Worm (Caenorhabditis elegans): ENCODE results near the gene F54H12.4.

Gene F54H12.4

ce11 chrIII:7977224-7977623 lies 14.7 kb upstream of the F54H12.4 start:
- TF ChIP-seq ama-1 (optimal IDR thresholded peaks at IDR 0.05): peak; percentile 5
- TF ChIP-seq ama-1 (GFP tag; optimal IDR thresholded peaks at IDR 0.05): no peak
- TF ChIP-seq ceh-40 (GFP tag; IDR thresholded peaks at IDR 0.05): no peak
- no peak for TF ChIP-seq B0019.2 (GFP tag; conservative IDR thresholded peaks at IDR 0.05)
- peak; percentile 63 for TF ChIP-seq nfyb-1 (GFP tag; IDR thresholded peaks at IDR 0.05)
- TF ChIP-seq cebp-1 (GFP tag; IDR thresholded peaks at IDR 0.05): 0 out of 2 replicates have a peak, but pooled peaks have one; percentile 43
- peak; percentile 49 for TF ChIP-seq cebp-1 (tag; optimal IDR thresholded peaks at IDR 0.05)
- no peak for TF ChIP-seq aptf-2 (GFP tag; conservative IDR thresholded peaks at IDR 0.05)
- 0 out of 2 replicates have a peak, but pooled peaks have one; percentile 9 for TF ChIP-seq attf-6 (GFP tag; IDR thresholded peaks at IDR 0.05)
- peak; percentile 15 for TF ChIP-seq lin-54 (GFP tag; optimal IDR thresholded peaks at IDR 0.05)
- TF ChIP-seq madf-10 (tag; optimal IDR thresholded peaks at IDR 0.05): peak; percentile 7
- TF ChIP-seq attf-5 (GFP tag; optimal IDR thresholded peaks at IDR 0.05): no peak
- TF ChIP-seq lin-26 (GFP tag; IDR thresholded peaks at IDR 0.05): 0 out of 2 replicates have a peak, but pooled peaks have one; percentile 36
- TF ChIP-seq dox-1 (GFP tag; IDR thresholded peaks at IDR 0.05): no peak
- TF ChIP-seq chd-7 (tag; optimal IDR thresholded peaks at IDR 0.05): peak; percentile 61
- no peak for TF ChIP-seq gei-17 (GFP tag; optimal IDR thresholded peaks at IDR 0.05)
- no peak for TF ChIP-seq C06A6.2 (GFP tag; conservative IDR thresholded peaks at IDR 0.05)
- TF ChIP-seq B0035.1 (tag; optimal IDR thresholded peaks at IDR 0.05): peak; percentile 27
- peak; percentile 10 for TF ChIP-seq snpc-3.4 (tag; optimal IDR thresholded peaks at IDR 0.05)
- TF ChIP-seq athp-1 (tag; optimal IDR thresholded peaks at IDR 0.05): no peak
- no peak for TF ChIP-seq nhr-179 (tag; optimal IDR thresholded peaks at IDR 0.05)
- peak; percentile 27 for TF ChIP-seq tlf-1 (GFP tag; optimal IDR thresholded peaks at IDR 0.05)
- TF ChIP-seq die-1 (tag; optimal IDR thresholded peaks at IDR 0.05): peak; percentile 6
- TF ChIP-seq mel-28 (tag; optimal IDR thresholded peaks at IDR 0.05; ENCODE audit: borderline replicate concordance): no peak
- TF ChIP-seq Y95B8A.8 (GFP tag; IDR thresholded peaks at IDR 0.05): peak; percentile 63; the same call in 1 of the 2 replicates
- no peak for TF ChIP-seq unc-62 (GFP tag; optimal IDR thresholded peaks at IDR 0.05)
- TF ChIP-seq sea-2 (GFP tag; IDR thresholded peaks at IDR 0.05): no peak
- TF ChIP-seq attf-3 (GFP tag; conservative IDR thresholded peaks at IDR 0.05): no peak
- TF ChIP-seq snpc-1.3 (tag; optimal IDR thresholded peaks at IDR 0.05; ENCODE audit: insufficient read depth): no peak
- TF ChIP-seq repo-1 (tag; optimal IDR thresholded peaks at IDR 0.05): peak; percentile 87
- TF ChIP-seq unc-130 (GFP tag; optimal IDR thresholded peaks at IDR 0.05): peak; percentile 6
- TF ChIP-seq madf-8 (GFP tag; conservative IDR thresholded peaks at IDR 0.05): no peak
- no peak for TF ChIP-seq lin-40 (tag; optimal IDR thresholded peaks at IDR 0.05)
- no peak; the same call in 1 of the 2 replicates for TF ChIP-seq pbrm-1 (GFP tag; IDR thresholded peaks at IDR 0.05)
- no peak for TF ChIP-seq him-1 (tag; optimal IDR thresholded peaks at IDR 0.05)
- no peak for TF ChIP-seq somi-1 (GFP tag; optimal IDR thresholded peaks at IDR 0.05)
- TF ChIP-seq C17E4.6 (GFP tag; IDR thresholded peaks at IDR 0.05): 0 out of 2 replicates have a peak, but pooled peaks have one; percentile 32
- no peak for TF ChIP-seq lir-1 (GFP tag; conservative IDR thresholded peaks at IDR 0.05)
- peak; percentile 29; the same call in 1 of the 2 replicates for TF ChIP-seq Y56A3A.18 (GFP tag; IDR thresholded peaks at IDR 0.05)
- no peak for TF ChIP-seq mcd-1 (GFP tag; IDR thresholded peaks at IDR 0.05)
- no peak for TF ChIP-seq lin-35 (GFP tag; optimal IDR thresholded peaks at IDR 0.05)
- TF ChIP-seq hrde-1 (tag; optimal IDR thresholded peaks at IDR 0.05; ENCODE audit: borderline replicate concordance): peak; percentile 90
- TF ChIP-seq snpc-4 (GFP tag; optimal IDR thresholded peaks at IDR 0.05): no peak
- TF ChIP-seq snpc-4 (tag; optimal IDR thresholded peaks at IDR 0.05): peak in 1 of 4 experiments; percentile 22
- no peak for TF ChIP-seq F49E8.2 (tag; optimal IDR thresholded peaks at IDR 0.05; ENCODE audit: insufficient read depth)
- no peak for TF ChIP-seq B0261.1 (tag; optimal IDR thresholded peaks at IDR 0.05)
- no peak for TF ChIP-seq ceh-100 (GFP tag; IDR thresholded peaks at IDR 0.05)
- no peak for TF ChIP-seq F33H1.4 (GFP tag; IDR thresholded peaks at IDR 0.05)
- no peak for TF ChIP-seq efl-1 (GFP tag; optimal IDR thresholded peaks at IDR 0.05)
